Worm (Caenorhabditis elegans) whole organism, L2 larva: ENCODE data around the gene pst-2.

Experiments used
- ZK546.5 ChIP-seq: sonication (generic microtip); optimal IDR thresholded peaks from 2 replicates; lab custom pipeline; 2017; ENCODE audit warnings: missing biosample characterization, missing genetic modification characterization
- aly-2 ChIP-seq: fragments of 150-350 bp; optimal IDR thresholded peaks from 2 replicates; lab custom pipeline; 2014; ENCODE audit warnings: missing biosample characterization, missing genetic modification characterization
- blmp-1 ChIP-seq: sonication (generic microtip); optimal IDR thresholded peaks from 2 replicates; lab custom pipeline; 2017; ENCODE audit warnings: missing genetic modification characterization, mild to moderate bottlenecking, missing compliant biosample characterization, antibody characterized with exemption, moderate library complexity; ENCODE audit not compliant: insufficient read depth
- ceh-16 ChIP-seq: fragments of 150-350 bp; optimal IDR thresholded peaks from 2 replicates; lab custom pipeline; 2014; ENCODE audit warnings: missing biosample characterization, missing genetic modification characterization
- crh-2 ChIP-seq: sonication (generic microtip); optimal IDR thresholded peaks from 2 replicates; lab custom pipeline; 2017; ENCODE audit warnings: missing biosample characterization, missing genetic modification characterization
- dmd-4 ChIP-seq: sonication (generic microtip); optimal IDR thresholded peaks from 2 replicates; lab custom pipeline; 2017; ENCODE audit warnings: missing biosample characterization, missing genetic modification characterization
- egl-27 ChIP-seq: sonication (generic microtip); optimal IDR thresholded peaks from 3 replicates; lab custom pipeline; 2017; ENCODE audit warnings: missing biosample characterization, missing genetic modification reagents, missing genetic modification characterization
- elt-3 ChIP-seq: sonication (generic microtip); optimal IDR thresholded peaks from 2 replicates; lab custom pipeline; 2017; ENCODE audit warnings: missing biosample characterization, missing genetic modification characterization
- fos-1 ChIP-seq: fragments of 150-350 bp; optimal IDR thresholded peaks from 2 replicates; lab custom pipeline; 2014; ENCODE audit warnings: missing biosample characterization, missing genetic modification characterization
- gmeb-1 ChIP-seq: fragments of 150-350 bp; optimal IDR thresholded peaks from 2 replicates; lab custom pipeline; 2014; ENCODE audit warnings: missing biosample characterization, missing genetic modification characterization
- lin-13 ChIP-seq: fragments of 150-350 bp; optimal IDR thresholded peaks from 2 replicates; lab custom pipeline; 2014; ENCODE audit warnings: missing biosample characterization, missing genetic modification reagents, missing genetic modification characterization
- lin-39 ChIP-seq: fragments of 150-350 bp; optimal IDR thresholded peaks from 2 replicates; lab custom pipeline; 2014; ENCODE audit warnings: missing biosample characterization, missing genetic modification reagents, missing genetic modification characterization
- mab-5 ChIP-seq: fragments of 150-350 bp; optimal IDR thresholded peaks from 2 replicates; lab custom pipeline; 2014; ENCODE audit warnings: missing biosample characterization, missing genetic modification characterization
- mbf-1 ChIP-seq: sonication (generic microtip); optimal IDR thresholded peaks from 2 replicates; lab custom pipeline; 2017; ENCODE audit warnings: missing biosample characterization, missing genetic modification characterization
- mdl-1 ChIP-seq, 2 experiments: fragments of 150-350 bp in 1 of 2; sonication (generic microtip) in 1 of 2; optimal IDR thresholded peaks; 2 replicates each; lab custom pipeline; 2017; ENCODE audit warnings: missing biosample characterization in 2 of 2, missing genetic modification characterization in 2 of 2
- nhr-10 ChIP-seq: sonication (generic microtip); optimal IDR thresholded peaks from 2 replicates; lab custom pipeline; 2017; ENCODE audit warnings: missing biosample characterization, missing genetic modification characterization
- nhr-12 ChIP-seq: fragments of 150-350 bp; optimal IDR thresholded peaks from 2 replicates; lab custom pipeline; 2014; ENCODE audit warnings: missing biosample characterization, missing genetic modification characterization
- nhr-129 ChIP-seq: fragments of 150-350 bp; optimal IDR thresholded peaks from 2 replicates; lab custom pipeline; 2014; ENCODE audit warnings: missing biosample characterization, missing genetic modification characterization
- nhr-25 ChIP-seq: fragments of 150-350 bp; sonication (generic microtip); optimal IDR thresholded peaks from 3 replicates; lab custom pipeline; 2014; ENCODE audit warnings: missing biosample characterization, missing genetic modification characterization
- peb-1 ChIP-seq: fragments of 150-350 bp; optimal IDR thresholded peaks from 2 replicates; lab custom pipeline; 2014; ENCODE audit warnings: missing biosample characterization, missing genetic modification characterization
- sem-4 ChIP-seq: fragments of 150-350 bp; optimal IDR thresholded peaks from 2 replicates; lab custom pipeline; 2014; ENCODE audit warnings: missing biosample characterization, missing genetic modification reagents, missing genetic modification characterization
- skn-1 ChIP-seq: sonication (generic microtip); optimal IDR thresholded peaks from 2 replicates; lab custom pipeline; 2017; ENCODE audit warnings: missing biosample characterization, missing genetic modification characterization
- sma-9 ChIP-seq, 2 experiments: fragments of 150-350 bp in 1 of 2; sonication (generic microtip) in 1 of 2; optimal IDR thresholded peaks; 2 replicates each; lab custom pipeline; 2014 to 2016; ENCODE audit warnings: missing genetic modification characterization in 2 of 2, mild to moderate bottlenecking in 1 of 2, missing biosample characterization in 1 of 2, missing compliant biosample characterization in 1 of 2, missing genetic modification reagents in 1 of 2, moderate library complexity in 1 of 2
- unc-39 ChIP-seq: fragments of 150-350 bp; optimal IDR thresholded peaks from 2 replicates; lab custom pipeline; 2014; ENCODE audit warnings: missing biosample characterization, missing genetic modification characterization
- unc-55 ChIP-seq: fragments of 150-350 bp; sonication (generic microtip); optimal IDR thresholded peaks from 3 replicates; lab custom pipeline; 2014; ENCODE audit warnings: missing biosample characterization, missing genetic modification reagents, missing genetic modification characterization
- unc-62 ChIP-seq: fragments of 150-350 bp; optimal IDR thresholded peaks from 2 replicates; lab custom pipeline; 2014; ENCODE audit warnings: missing biosample characterization, missing genetic modification reagents, missing genetic modification characterization
- ztf-1 ChIP-seq: fragments of 200-800 bp; sonication (Bioruptor generic); conservative IDR thresholded peaks from 2 replicates; pipeline ENCODE4 v1.3.6; 2022; ENCODE audit warnings: missing genetic modification characterization, missing compliant biosample characterization
- ztf-11 ChIP-seq: sonication (generic microtip); optimal IDR thresholded peaks from 2 replicates; lab custom pipeline; 2017; ENCODE audit warnings: missing biosample characterization, missing genetic modification characterization
- ztf-4 ChIP-seq: fragments of 150-350 bp; optimal IDR thresholded peaks from 2 replicates; lab custom pipeline; 2014; ENCODE audit warnings: missing biosample characterization, missing genetic modification characterization

pst-2 gene

ce11 chrIII:5722550-5722949 is 42.3 kb downstream of the pst-2 start, which contains the start of gene wrm-1:
Gene wrm-1, plus strand, starts transcription at chrIII:5722850.
- TF ChIP-seq blmp-1 (tag; lab: Kevin White, UChicago) = no peak
- no peak for TF ChIP-seq unc-55 (GFP tag; lab: Kevin White, UChicago)
- no peak for TF ChIP-seq nhr-129 (tag; lab: Kevin White, UChicago)
- no peak for TF ChIP-seq mab-5 (tag; lab: Kevin White, UChicago)

- TF ChIP-seq nhr-12 (tag; lab: Kevin White, UChicago) (no peak), ceh-16 (tag; lab: Kevin White, UChicago) (no peak), ztf-4 (no peak), crh-2 (tag; lab: Kevin White, UChicago) (no peak), unc-39 (tag; lab: Kevin White, UChicago) (no peak), mdl-1 (tag; optimal IDR thresholded peaks at IDR 0.05; lab: Kevin White, UChicago) (no peak), sma-9 (GFP tag; optimal IDR thresholded peaks at IDR 0.05; lab: Kevin White, UChicago) (no peak), sma-9 (tag; optimal IDR thresholded peaks at IDR 0.05; lab: Kevin White, UChicago) (no peak), elt-3 (tag; lab: Kevin White, UChicago) (no peak), blmp-1 (tag; lab: Kevin White, UChicago) (no peak), egl-27 (tag; lab: Kevin White, UChicago) (no peak), peb-1 (tag; lab: Kevin White, UChicago) (no peak)
These were observed 47.6 kb downstream of the pst-2 start, which contains the start of gene egg-1 for ce11 chrIII:5727827-5728226. Gene egg-1, plus strand, starts transcription at chrIII:5728180.

- TF ChIP-seq gmeb-1 (tag; lab: Kevin White, UChicago) (no peak), sem-4 (no peak), lin-13 (GFP tag; lab: Kevin White, UChicago) (no peak), mbf-1 (tag; lab: Kevin White, UChicago) (no peak), sma-9 (GFP tag; optimal IDR thresholded peaks at IDR 0.05; lab: Kevin White, UChicago) (no peak), sma-9 (tag; optimal IDR thresholded peaks at IDR 0.05; lab: Kevin White, UChicago) (no peak), egl-27 (tag; lab: Kevin White, UChicago) (no peak), unc-62 (GFP tag; lab: Kevin White, UChicago) (no peak), skn-1 (tag; lab: Kevin White, UChicago) (no peak), dmd-4 (no peak), ztf-1 (GFP tag; lab: Robert Waterston, UW) (no peak), elt-3 (tag; lab: Kevin White, UChicago) (no peak), aly-2 (no peak), ceh-16 (tag; lab: Kevin White, UChicago) (no peak), nhr-129 (tag; lab: Kevin White, UChicago) (no peak), ztf-11 (no peak), lin-39 (tag; lab: Kevin White, UChicago) (no peak)
These were observed 49.1 kb downstream of the pst-2 start for ce11 chrIII:5729367-5729766.

- TF ChIP-seq aly-2 = no peak
- TF ChIP-seq nhr-10 (tag; lab: Kevin White, UChicago) = no peak
- no peak for TF ChIP-seq nhr-25 (tag; lab: Kevin White, UChicago)
- TF ChIP-seq peb-1 (tag; lab: Kevin White, UChicago) = no peak
These were observed 49.8 kb downstream of the pst-2 start for ce11 chrIII:5730041-5730440.

- no peak for TF ChIP-seq ZK546.5 (tag; lab: Kevin White, UChicago)
- TF ChIP-seq fos-1 (tag; lab: Kevin White, UChicago) = peak; percentile 83
- TF ChIP-seq, all 48 proteins: peak for 1
These were observed 50.9 kb downstream of the pst-2 start, which contains the start of the genes B0244.9 and B0244.7 for ce11 chrIII:5730980-5731636. Gene B0244.9, minus strand, starts transcription at chrIII:5731030. Gene B0244.7, plus strand, starts transcription at chrIII:5731501.
